Fruit fly (Drosophila melanogaster) Kc167 (cell line): ENCODE measurements around the gene Cpr62Bc.

Experiments used
- Myc ChIP-seq: fragments of >200 bp; optimal IDR thresholded peaks from 2 replicates; lab custom pipeline; 2017; ENCODE audit warnings: missing external identifiers
- Sin3A ChIP-seq: fragments of >200 bp; optimal IDR thresholded peaks from 2 replicates; lab custom pipeline; 2018; ENCODE audit warnings: missing external identifiers
- h ChIP-seq: fragments of >200 bp; optimal IDR thresholded peaks from 3 replicates; lab custom pipeline; 2018; ENCODE audit warnings: missing external identifiers
- insv ChIP-seq: fragments of >200 bp; optimal IDR thresholded peaks from 3 replicates; lab custom pipeline; 2018; ENCODE audit warnings: missing external identifiers
- psq ChIP-seq: fragments of >200 bp; optimal IDR thresholded peaks from 2 replicates; lab custom pipeline; 2017; ENCODE audit warnings: missing external identifiers
- ttk ChIP-seq: sonication (Bioruptor generic); optimal IDR thresholded peaks from 2 replicates; lab custom pipeline; 2017; ENCODE audit warnings: missing external identifiers

- no peak for TF ChIP-seq h (lab: Kevin White, UChicago)
- no peak for TF ChIP-seq Sin3A (lab: Kevin White, UChicago)
- no peak for TF ChIP-seq psq (lab: Kevin White, UChicago)
- TF ChIP-seq Myc: no peak
- no peak for TF ChIP-seq ttk (lab: Kevin White, UChicago)
- TF ChIP-seq insv (lab: Kevin White, UChicago): no peak
Measured at dm6 chr3L:1861400-1861793, 19.5 kb upstream of the Cpr62Bc start.
